Fruit fly (Drosophila melanogaster): ENCODE data around the gene dop.
A peak's percentile ranks its signal among the peaks of the same experiment; 100 is the strongest.

Gene dop

dm6 chr3L:15537916-15538581 is 27.8 kb upstream of the dop start (continued):
- no peak; the same call in 1 of the 2 replicates for TF ChIP-seq H2.0 (GFP tag; IDR thresholded peaks at IDR 0.05)
- TF ChIP-seq grn (GFP tag; optimal IDR thresholded peaks at IDR 0.05): no peak
- peak; percentile 15 for TF ChIP-seq Nf-YC (tag; optimal IDR thresholded peaks at IDR 0.05)
- TF ChIP-seq CG10321 (GFP tag; IDR thresholded peaks at IDR 0.05): no peak
- no peak for TF ChIP-seq Adf1 (GFP tag; IDR thresholded peaks at IDR 0.05)
- peak; percentile 96 for TF ChIP-seq CG15479 (GFP tag; optimal IDR thresholded peaks at IDR 0.05)
- peak; percentile 37; the same call in 1 of the 2 replicates for TF ChIP-seq CG6272 (GFP tag; IDR thresholded peaks at IDR 0.05)
- peak; percentile 50 for TF ChIP-seq Abd-B (GFP tag; optimal IDR thresholded peaks at IDR 0.05)
- no peak for TF ChIP-seq Kr (GFP tag; optimal IDR thresholded peaks at IDR 0.05)
- TF ChIP-seq CG10959 (GFP tag; IDR thresholded peaks at IDR 0.05): no peak
- TF ChIP-seq tna (GFP tag; IDR thresholded peaks at IDR 0.05; ENCODE audit: partially characterized antibody): no peak
- peak; percentile 50 for TF ChIP-seq CG2875 (GFP tag; optimal IDR thresholded peaks at IDR 0.05)
- peak; percentile 62 for TF ChIP-seq trem (tag; optimal IDR thresholded peaks at IDR 0.05)
- peak; percentile 75 for TF ChIP-seq Asciz (GFP tag; optimal IDR thresholded peaks at IDR 0.05)
- TF ChIP-seq CG31224 (GFP tag; IDR thresholded peaks at IDR 0.05): no peak
- TF ChIP-seq CG2678 (tag; optimal IDR thresholded peaks at IDR 0.05): peak; percentile 87
- peak; percentile 49 for TF ChIP-seq Hmx (GFP tag; optimal IDR thresholded peaks at IDR 0.05)
- peak; percentile 53 for TF ChIP-seq Nf-YB (GFP tag; optimal IDR thresholded peaks at IDR 0.05)
- TF ChIP-seq CG43689 (GFP tag; IDR thresholded peaks at IDR 0.05): no peak
- peak; percentile 45 for TF ChIP-seq CG5245 (GFP tag; optimal IDR thresholded peaks at IDR 0.05)
- no peak for TF ChIP-seq vnd (GFP tag; IDR thresholded peaks at IDR 0.05; ENCODE audit: partially characterized antibody)
- TF ChIP-seq CG13775 (GFP tag; optimal IDR thresholded peaks at IDR 0.05): peak; percentile 74
- no peak for TF ChIP-seq HLH4C (GFP tag; IDR thresholded peaks at IDR 0.05; ENCODE audit: partially characterized antibody)
- no peak for TF ChIP-seq tup (GFP tag; optimal IDR thresholded peaks at IDR 0.05)
- TF ChIP-seq CG1603 (tag; optimal IDR thresholded peaks at IDR 0.05): no peak
- no peak; the same call in none of the 2 replicates for TF ChIP-seq sisA (GFP tag; IDR thresholded peaks at IDR 0.05)
- no peak for TF ChIP-seq gcm2 (GFP tag; optimal IDR thresholded peaks at IDR 0.05)
- peak; percentile 6 for TF ChIP-seq CG6683 (GFP tag; optimal IDR thresholded peaks at IDR 0.05)
- peak; percentile 50 for TF ChIP-seq CG1233 (GFP tag; optimal IDR thresholded peaks at IDR 0.05)
- TF ChIP-seq CG7357 (GFP tag; IDR thresholded peaks at IDR 0.05): peak; percentile 47; the same call in 1 of the 3 replicates
- peak; percentile 46 for TF ChIP-seq CG33557 (GFP tag; optimal IDR thresholded peaks at IDR 0.05)
- peak; percentile 19; the same call in 1 of the 2 replicates for TF ChIP-seq ssp (GFP tag; IDR thresholded peaks at IDR 0.05)
- TF ChIP-seq CG11560 (tag; IDR thresholded peaks at IDR 0.05): no peak
- TF ChIP-seq Ets65A (GFP tag): no peak
- peak; percentile 67 for TF ChIP-seq lmd (GFP tag; IDR thresholded peaks at IDR 0.05)
- peak; percentile 19 for TF ChIP-seq CG6654 (GFP tag; optimal IDR thresholded peaks at IDR 0.05)

- TF ChIP-seq btn (GFP tag; optimal IDR thresholded peaks at IDR 0.05) (no peak), fu2 (GFP tag; optimal IDR thresholded peaks at IDR 0.05) (no peak), CG6765 (GFP tag; optimal IDR thresholded peaks at IDR 0.05) (no peak), sqz (GFP tag; optimal IDR thresholded peaks at IDR 0.05) (peak; percentile 77), grn (GFP tag; optimal IDR thresholded peaks at IDR 0.05) (peak; percentile 86), shn (GFP tag; optimal IDR thresholded peaks at IDR 0.05) (no peak), Dp (GFP tag; optimal IDR thresholded peaks at IDR 0.05) (no peak), dmrt99B (tag; optimal IDR thresholded peaks at IDR 0.05) (peak; percentile 1), CG7357 (GFP tag; IDR thresholded peaks at IDR 0.05) (no peak), eve (GFP tag; optimal IDR thresholded peaks at IDR 0.05) (no peak), CG12104 (GFP tag; optimal IDR thresholded peaks at IDR 0.05) (no peak), Ets65A (GFP tag) (peak; percentile 40), chinmo (GFP tag; IDR thresholded peaks at IDR 0.05; ENCODE audit: partially characterized antibody) (0 out of 4 replicates have a peak, but pooled peaks have one; percentile 20), bab2 (GFP tag; optimal IDR thresholded peaks at IDR 0.05) (no peak), Fer1 (GFP tag; optimal IDR thresholded peaks at IDR 0.05) (no peak), psq (GFP tag; optimal IDR thresholded peaks at IDR 0.05) (no peak)
Measured at dm6 chr3L:15538582-15539490, 27.0 kb upstream of the dop start.

All from whole organism, embryonic.